Fruit fly (Drosophila melanogaster) whole organism, embryonic: ENCODE measurements around the gene CG13947.

Experiments
- Bdp1 ChIP-seq: fragments of 200-800 bp; sonication (Bioruptor generic); optimal IDR thresholded peaks from 3 replicates; lab custom pipeline; 2016; ENCODE audit warnings: missing biosample characterization, missing genetic modification characterization
- C15 ChIP-seq: fragments of 200-800 bp; sonication (Bioruptor generic); IDR thresholded peaks from 3 replicates; pipeline ENCODE4 v1.3.6; 2022; ENCODE audit warnings: missing biosample characterization, missing genetic modification characterization
- CG13287 ChIP-seq: fragments of 200-800 bp; sonication (Bioruptor generic); IDR thresholded peaks from 2 replicates; pipeline ENCODE4 v1.3.6; 2022; ENCODE audit warnings: missing biosample characterization, missing genetic modification characterization; ENCODE audit not compliant: partially characterized antibody
- CG13624 ChIP-seq: fragments of 200-800 bp; sonication (Bioruptor generic); optimal IDR thresholded peaks from 2 replicates; lab custom pipeline; 2016; ENCODE audit warnings: missing biosample characterization, missing genetic modification characterization
- CG13775 ChIP-seq: fragments of 200-800 bp; sonication (Bioruptor generic); optimal IDR thresholded peaks from 3 replicates; lab custom pipeline; 2017; ENCODE audit warnings: missing biosample characterization, mild to moderate bottlenecking, missing genetic modification characterization
- CG14710 ChIP-seq: fragments of 200-800 bp; sonication (Bioruptor generic); optimal IDR thresholded peaks from 3 replicates; lab custom pipeline; 2019; ENCODE audit warnings: missing biosample characterization, mild to moderate bottlenecking, missing genetic modification characterization, moderate library complexity
- CG15514 ChIP-seq: fragments of 200-800 bp; sonication (Bioruptor generic); optimal IDR thresholded peaks from 3 replicates; lab custom pipeline; 2017; ENCODE audit warnings: missing biosample characterization, missing genetic modification characterization, mild to moderate bottlenecking, moderate library complexity, missing genetic modification reagents
- CG16863 ChIP-seq: fragments of 200-800 bp; sonication (Bioruptor generic); optimal IDR thresholded peaks from 3 replicates; lab custom pipeline; 2016; ENCODE audit warnings: missing biosample characterization, missing genetic modification characterization
- CG17361 ChIP-seq: fragments of 200-800 bp; sonication (Bioruptor generic); IDR thresholded peaks from 3 replicates; pipeline ENCODE4 v1.3.6; 2022; ENCODE audit warnings: missing biosample characterization, missing genetic modification characterization
- CG18262 ChIP-seq: fragments of 200-800 bp; optimal IDR thresholded peaks from 3 replicates; lab custom pipeline; 2019; ENCODE audit warnings: missing biosample characterization, mild to moderate bottlenecking, missing genetic modification characterization, moderate library complexity
- CG30431 ChIP-seq: fragments of 200-800 bp; sonication (Bioruptor generic); optimal IDR thresholded peaks from 2 replicates; lab custom pipeline; 2017; ENCODE audit warnings: missing biosample characterization, missing genetic modification characterization
- CG31224 ChIP-seq: fragments of 200-800 bp; sonication (Bioruptor generic); IDR thresholded peaks from 2 replicates; pipeline ENCODE4 v1.3.6; 2022; ENCODE audit warnings: missing biosample characterization, missing genetic modification characterization
- CG3163 ChIP-seq: fragments of 200-800 bp; sonication (Bioruptor generic); optimal IDR thresholded peaks from 3 replicates; lab custom pipeline; 2016; ENCODE audit warnings: missing biosample characterization, missing genetic modification characterization
- CG6272 ChIP-seq: fragments of 200-800 bp; sonication (Bioruptor generic); IDR thresholded peaks from 2 replicates; pipeline ENCODE4 v1.3.6; 2022; ENCODE audit warnings: missing biosample characterization, missing genetic modification characterization
- Dll ChIP-seq: fragments of 200-800 bp; sonication (Bioruptor generic); IDR thresholded peaks from 4 replicates; pipeline ENCODE4 v1.3.6; 2022; ENCODE audit warnings: missing biosample characterization, missing genetic modification characterization; ENCODE audit not compliant: partially characterized antibody
- Doc3 ChIP-seq: fragments of 200-800 bp; sonication (Bioruptor generic); IDR thresholded peaks from 3 replicates; pipeline ENCODE4 v1.3.6; 2022; ENCODE audit warnings: missing biosample characterization, missing genetic modification characterization; ENCODE audit not compliant: partially characterized antibody
- Dref ChIP-seq: fragments of 200-800 bp; sonication (Bioruptor generic); IDR thresholded peaks from 2 replicates; pipeline ENCODE4 v1.3.6; 2022; ENCODE audit warnings: missing biosample characterization, missing genetic modification characterization
- HLH4C ChIP-seq: fragments of 200-800 bp; sonication (Bioruptor generic); IDR thresholded peaks from 3 replicates; pipeline ENCODE4 v1.3.6; 2022; ENCODE audit warnings: missing biosample characterization, missing genetic modification characterization; ENCODE audit not compliant: partially characterized antibody
- HLH54F ChIP-seq: fragments of 200-800 bp; sonication (Bioruptor generic); optimal IDR thresholded peaks from 3 replicates; lab custom pipeline; 2016; ENCODE audit warnings: missing biosample characterization, missing genetic modification characterization
- Hey ChIP-seq: fragments of 200-800 bp; sonication (Bioruptor generic); optimal IDR thresholded peaks from 3 replicates; lab custom pipeline; 2018; ENCODE audit warnings: missing biosample characterization, mild to moderate bottlenecking, missing genetic modification characterization
- HmgZ ChIP-seq: fragments of 200-800 bp; sonication (Bioruptor generic); optimal IDR thresholded peaks from 2 replicates; lab custom pipeline; 2018; ENCODE audit warnings: missing biosample characterization, mild to moderate bottlenecking, missing genetic modification characterization
- Hmr ChIP-seq: fragments of 200-800 bp; sonication (Bioruptor generic); optimal IDR thresholded peaks from 3 replicates; lab custom pipeline; 2017; ENCODE audit warnings: mild to moderate bottlenecking, missing biosample characterization, missing genetic modification reagents, missing genetic modification characterization
- Med ChIP-seq: fragments of 200-800 bp; sonication (Bioruptor generic); peaks from one replicate; lab custom pipeline; 2016; ENCODE audit warnings: missing biosample characterization, missing genetic modification characterization, mild to moderate bottlenecking, inconsistent platforms, moderate library complexity
- Ptx1 ChIP-seq: fragments of 200-800 bp; sonication (Bioruptor generic); IDR thresholded peaks from 2 replicates; pipeline ENCODE4 v1.3.6; 2022; ENCODE audit warnings: missing biosample characterization, missing genetic modification characterization
- Ravus ChIP-seq: fragments of 200-800 bp; sonication (Bioruptor generic); IDR thresholded peaks from 2 replicates; pipeline ENCODE4 v1.3.6; 2022; ENCODE audit warnings: missing biosample characterization, missing genetic modification characterization
- Scr ChIP-seq: fragments of 200-800 bp; sonication (Bioruptor generic); IDR thresholded peaks from 2 replicates; pipeline ENCODE4 v1.3.6; 2022; ENCODE audit warnings: missing biosample characterization, missing genetic modification characterization; ENCODE audit not compliant: partially characterized antibody
- Six4 ChIP-seq: fragments of 200-800 bp; sonication (Bioruptor generic); optimal IDR thresholded peaks from 2 replicates; lab custom pipeline; 2016; ENCODE audit warnings: missing biosample characterization, missing genetic modification characterization
- YL-1 ChIP-seq: fragments of 200-800 bp; sonication (Bioruptor generic); optimal IDR thresholded peaks from 3 replicates; lab custom pipeline; 2017; ENCODE audit warnings: missing biosample characterization, mild to moderate bottlenecking, missing genetic modification characterization
- az2 ChIP-seq: fragments of 200-800 bp; sonication (Bioruptor generic); optimal IDR thresholded peaks from 3 replicates; lab custom pipeline; 2016; ENCODE audit warnings: missing biosample characterization, missing genetic modification characterization
- bbx ChIP-seq: fragments of 200-800 bp; sonication (Bioruptor generic); IDR thresholded peaks from 2 replicates; pipeline ENCODE4 v1.3.6; 2022; ENCODE audit warnings: missing biosample characterization, missing genetic modification characterization; ENCODE audit not compliant: partially characterized antibody
- bigmax ChIP-seq: fragments of 200-800 bp; sonication (Bioruptor generic); optimal IDR thresholded peaks from 2 replicates; lab custom pipeline; 2018; ENCODE audit warnings: missing biosample characterization, mild to moderate bottlenecking, missing genetic modification characterization
- chinmo ChIP-seq: fragments of 200-800 bp; sonication (Bioruptor generic); IDR thresholded peaks from 4 replicates; pipeline ENCODE4 v1.3.6; 2022; ENCODE audit warnings: missing biosample characterization, missing genetic modification characterization; ENCODE audit not compliant: partially characterized antibody
- ftz-f1 ChIP-seq: fragments of 200-800 bp; sonication (Bioruptor generic); optimal IDR thresholded peaks from 2 replicates; lab custom pipeline; 2016; ENCODE audit warnings: missing biosample characterization, missing genetic modification characterization
- gce ChIP-seq: fragments of 200-800 bp; sonication (Bioruptor generic); IDR thresholded peaks from 3 replicates; pipeline ENCODE4 v1.3.6; 2022; ENCODE audit warnings: missing biosample characterization, missing genetic modification characterization
- hb ChIP-seq: fragments of 200-800 bp; sonication (Bioruptor generic); IDR thresholded peaks from 3 replicates; pipeline ENCODE4 v1.3.6; 2022; ENCODE audit warnings: missing biosample characterization, missing genetic modification characterization; ENCODE audit not compliant: partially characterized antibody
- kay ChIP-seq: fragments of 200-800 bp; sonication (Bioruptor generic); optimal IDR thresholded peaks from 2 replicates; lab custom pipeline; 2016; ENCODE audit warnings: missing biosample characterization, missing genetic modification characterization
- kni ChIP-seq: fragments of 200-800 bp; sonication (Bioruptor generic); optimal IDR thresholded peaks from 3 replicates; lab custom pipeline; 2017; ENCODE audit warnings: mild to moderate bottlenecking, missing biosample characterization, missing genetic modification reagents, missing genetic modification characterization
- nerfin-2 ChIP-seq: fragments of 200-800 bp; sonication (Bioruptor generic); IDR thresholded peaks from 2 replicates; pipeline ENCODE4 v1.3.6; 2022; ENCODE audit warnings: missing biosample characterization, missing genetic modification characterization; ENCODE audit not compliant: partially characterized antibody
- nmo ChIP-seq: fragments of 200-800 bp; sonication (Bioruptor generic); optimal IDR thresholded peaks from 2 replicates; lab custom pipeline; 2018; ENCODE audit warnings: missing biosample characterization, mild to moderate bottlenecking, missing genetic modification characterization, moderate library complexity
- pnt ChIP-seq: fragments of 200-800 bp; sonication (Bioruptor generic); optimal IDR thresholded peaks from 3 replicates; lab custom pipeline; 2016; ENCODE audit warnings: missing biosample characterization, missing genetic modification characterization
- pum ChIP-seq: fragments of 200-800 bp; sonication (Bioruptor generic); optimal IDR thresholded peaks from 2 replicates; lab custom pipeline; 2016; ENCODE audit warnings: missing biosample characterization, missing genetic modification characterization
- pzg ChIP-seq: fragments of 200-800 bp; sonication (Bioruptor generic); optimal IDR thresholded peaks from 3 replicates; lab custom pipeline; 2018; ENCODE audit warnings: missing biosample characterization, mild to moderate bottlenecking, missing genetic modification characterization, moderate library complexity
- ranshi ChIP-seq: fragments of 200-800 bp; sonication (Bioruptor generic); IDR thresholded peaks from 2 replicates; pipeline ENCODE4 v1.3.6; 2022; ENCODE audit warnings: missing biosample characterization, missing genetic modification characterization
- row ChIP-seq: fragments of 200-800 bp; sonication (Bioruptor generic); IDR thresholded peaks from 3 replicates; pipeline ENCODE4 v1.3.6; 2022; ENCODE audit warnings: missing biosample characterization, missing genetic modification characterization
- run ChIP-seq: fragments of 200-800 bp; sonication (Bioruptor generic); optimal IDR thresholded peaks from 3 replicates; lab custom pipeline; 2018; ENCODE audit warnings: missing biosample characterization, mild to moderate bottlenecking, missing genetic modification characterization
- shn ChIP-seq: fragments of 200-800 bp; sonication (Bioruptor generic); optimal IDR thresholded peaks from 3 replicates; lab custom pipeline; 2016; ENCODE audit warnings: missing biosample characterization, missing genetic modification characterization
- sna ChIP-seq: fragments of 200-800 bp; sonication (Bioruptor generic); IDR thresholded peaks from 2 replicates; pipeline ENCODE4 v1.3.6; 2022; ENCODE audit warnings: missing biosample characterization, missing genetic modification characterization; ENCODE audit not compliant: partially characterized antibody
- sqz ChIP-seq: fragments of 200-800 bp; sonication (Bioruptor generic); optimal IDR thresholded peaks from 3 replicates; lab custom pipeline; 2018; ENCODE audit warnings: missing biosample characterization, mild to moderate bottlenecking, missing genetic modification characterization
- sr ChIP-seq: fragments of 200-800 bp; sonication (Bioruptor generic); IDR thresholded peaks from 3 replicates; pipeline ENCODE4 v1.3.6; 2022; ENCODE audit warnings: missing biosample characterization, missing genetic modification characterization
- zen ChIP-seq: fragments of 200-800 bp; sonication (Bioruptor generic); optimal IDR thresholded peaks from 3 replicates; lab custom pipeline; 2018; ENCODE audit warnings: missing biosample characterization, mild to moderate bottlenecking, missing genetic modification characterization, moderate library complexity

CG13947 gene

dm6 chr2L:815785-816389, 36.9 kb downstream of the CG13947 start, which contains the start of the genes Saf6 and Pex12 (continued):
- TF ChIP-seq nerfin-2 (peak; percentile 79), bbx (GFP tag; lab: Robert Waterston, UW) (peak; percentile 82), chinmo (peak; percentile 89), Ptx1 (GFP tag; lab: Robert Waterston, UW) (no peak), Hmr (GFP tag; lab: Kevin White, UChicago) (no peak), HmgZ (tag; lab: Kevin White, UChicago) (peak; percentile 37), CG13775 (GFP tag; lab: Kevin White, UChicago) (peak; percentile 8), Scr (GFP tag; lab: Robert Waterston, UW) (peak; percentile 83), Dll (peak; percentile 89), run (no peak), CG30431 (GFP tag; lab: Kevin White, UChicago) (no peak), HLH54F (GFP tag; lab: Kevin White, UChicago) (no peak), gce (GFP tag; lab: Robert Waterston, UW) (no peak), HLH4C (GFP tag; lab: Robert Waterston, UW) (peak; percentile 80), Hey (tag; lab: Kevin White, UChicago) (no peak), sqz (GFP tag; lab: Kevin White, UChicago) (no peak), ftz-f1 (GFP tag; lab: Kevin White, UChicago) (no peak), hb (peak; percentile 79), shn (GFP tag; lab: Kevin White, UChicago) (no peak), sr (GFP tag; lab: Robert Waterston, UW) (no peak), CG13624 (GFP tag; lab: Kevin White, UChicago) (no peak), bigmax (peak; percentile 21), kay (no peak), kni (GFP tag; lab: Kevin White, UChicago) (no peak), CG6272 (no peak), pnt (GFP tag; lab: Kevin White, UChicago) (no peak), nmo (GFP tag; lab: Kevin White, UChicago) (peak; percentile 3), CG17361 (no peak), Doc3 (peak; percentile 76), Dref (peak; percentile 88), CG14710 (tag; lab: Kevin White, UChicago) (peak; percentile 21), sna (GFP tag; lab: Robert Waterston, UW) (peak; percentile 85), CG18262 (no peak), Bdp1 (GFP tag; lab: Kevin White, UChicago) (no peak), Six4 (GFP tag; lab: Kevin White, UChicago) (no peak), zen (tag; lab: Kevin White, UChicago) (no peak), CG13287 (GFP tag; lab: Robert Waterston, UW) (peak; percentile 89), Ravus (GFP tag; lab: Robert Waterston, UW) (no peak), Med (peak; percentile 75), pum (no peak), az2 (no peak), C15 (GFP tag; lab: Robert Waterston, UW) (no peak), CG31224 (no peak), pzg (GFP tag; lab: Kevin White, UChicago) (peak; percentile 57), ranshi (GFP tag; lab: Robert Waterston, UW) (no peak), row (peak; percentile 47), CG16863 (GFP tag; lab: Kevin White, UChicago) (no peak), YL-1 (GFP tag; lab: Kevin White, UChicago) (peak; percentile 7), CG15514 (GFP tag; lab: Kevin White, UChicago) (peak; percentile 3), CG3163 (GFP tag; lab: Kevin White, UChicago) (no peak)
